Worm (Caenorhabditis elegans) whole organism, L2 larva: ENCODE results near the gene txt-10.

Experiments
- C34F6.9 ChIP-seq: fragments of 150-350 bp; optimal IDR thresholded peaks from 2 replicates; lab custom pipeline; 2014; ENCODE audit warnings: missing biosample characterization, missing genetic modification characterization
- alr-1 ChIP-seq: fragments of 150-350 bp; optimal IDR thresholded peaks from 2 replicates; lab custom pipeline; 2014; ENCODE audit warnings: missing biosample characterization, missing genetic modification characterization
- aly-2 ChIP-seq: fragments of 150-350 bp; optimal IDR thresholded peaks from 2 replicates; lab custom pipeline; 2014; ENCODE audit warnings: missing biosample characterization, missing genetic modification characterization
- ama-1 ChIP-seq: fragments of 150-350 bp; optimal IDR thresholded peaks from 2 replicates; lab custom pipeline; 2018; ENCODE audit warnings: inconsistent platforms
- egl-27 ChIP-seq: sonication (generic microtip); optimal IDR thresholded peaks from 3 replicates; lab custom pipeline; 2017; ENCODE audit warnings: missing biosample characterization, missing genetic modification reagents, missing genetic modification characterization
- gmeb-1 ChIP-seq: fragments of 150-350 bp; optimal IDR thresholded peaks from 2 replicates; lab custom pipeline; 2014; ENCODE audit warnings: missing biosample characterization, missing genetic modification characterization
- lin-11 ChIP-seq: fragments of 150-350 bp; sonication (generic microtip); optimal IDR thresholded peaks from 2 replicates; lab custom pipeline; 2014; ENCODE audit warnings: missing biosample characterization, missing genetic modification characterization, inconsistent platforms, mixed read lengths
- lin-39 ChIP-seq: fragments of 150-350 bp; optimal IDR thresholded peaks from 2 replicates; lab custom pipeline; 2014; ENCODE audit warnings: missing biosample characterization, missing genetic modification reagents, missing genetic modification characterization
- mdl-1 ChIP-seq, 2 experiments: fragments of 150-350 bp in 1 of 2; sonication (generic microtip) in 1 of 2; optimal IDR thresholded peaks; 2 replicates each; lab custom pipeline; 2017; ENCODE audit warnings: missing biosample characterization in 2 of 2, missing genetic modification characterization in 2 of 2
- nhr-23 ChIP-seq: fragments of 150-350 bp; optimal IDR thresholded peaks from 2 replicates; lab custom pipeline; 2014; ENCODE audit warnings: missing biosample characterization, missing genetic modification reagents, missing genetic modification characterization
- nhr-237 ChIP-seq: fragments of 150-350 bp; optimal IDR thresholded peaks from 2 replicates; lab custom pipeline; 2014; ENCODE audit warnings: missing biosample characterization, missing genetic modification characterization
- skn-1 ChIP-seq: sonication (generic microtip); optimal IDR thresholded peaks from 2 replicates; lab custom pipeline; 2017; ENCODE audit warnings: missing biosample characterization, missing genetic modification characterization
- unc-39 ChIP-seq: fragments of 150-350 bp; optimal IDR thresholded peaks from 2 replicates; lab custom pipeline; 2014; ENCODE audit warnings: missing biosample characterization, missing genetic modification characterization

- TF ChIP-seq lin-39 (tag; lab: Kevin White, UChicago) (no peak), ama-1 (lab: Kevin White, UChicago) (no peak), nhr-23 (no peak), gmeb-1 (tag; lab: Kevin White, UChicago) (peak; percentile 85), skn-1 (tag; lab: Kevin White, UChicago) (no peak), egl-27 (peak; percentile 79), nhr-237 (tag; lab: Kevin White, UChicago) (no peak), mdl-1 (tag; optimal IDR thresholded peaks at IDR 0.05; lab: Kevin White, UChicago) (no peak), aly-2 (tag; lab: Kevin White, UChicago) (no peak), C34F6.9 (peak; percentile 90), unc-39 (tag; lab: Kevin White, UChicago) (no peak), alr-1 (tag; lab: Kevin White, UChicago) (no peak), lin-11 (peak; percentile 56)
Measured at ce11 chrV:10578938-10579337, 46.3 kb upstream of the txt-10 start, which contains the start of the genes erh-1 and lpd-9.
